Worm (Caenorhabditis elegans): Measurements from ENCODE around the gene tsp-10.

Gene tsp-10

DNA sequence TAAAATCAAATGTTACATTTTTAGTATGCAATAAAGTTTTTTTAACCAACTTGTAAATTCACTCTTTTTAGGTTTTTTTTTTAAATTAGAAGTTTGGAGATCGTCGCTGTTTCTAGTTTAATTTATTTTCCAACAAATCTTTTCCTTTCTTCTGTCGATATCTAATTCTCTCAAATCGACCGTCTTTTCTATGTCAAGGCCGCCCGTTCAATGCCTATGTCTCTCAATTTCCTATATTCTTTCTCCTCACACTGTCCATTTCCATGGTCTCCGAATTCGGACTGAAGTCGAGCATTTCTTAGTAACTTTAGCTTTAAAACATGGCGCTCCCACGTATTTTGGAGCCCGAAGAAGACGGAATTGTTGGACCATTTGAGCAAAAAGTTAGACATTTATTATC lies 1.7 kb upstream of the tsp-10 start, which contains the start of the genes T14B4.5 and T14B4.20:
Gene T14B4.5 (plus strand): TSS at position 226 of the 400 bp plus-strand sequence.
Gene T14B4.20 (plus strand): TSS at position 264 of the 400 bp plus-strand sequence.
- TF ChIP-seq ceh-79 (tag; optimal IDR thresholded peaks at IDR 0.05) (no peak), hmg-1.2 (GFP tag; IDR thresholded peaks at IDR 0.05) (peak; percentile 51; the same call in 1 of the 2 replicates)

- TF ChIP-seq chd-7 (tag; optimal IDR thresholded peaks at IDR 0.05) (peak; percentile 39), dpff-1 (tag; optimal IDR thresholded peaks at IDR 0.05) (no peak), nhr-27 (tag; optimal IDR thresholded peaks at IDR 0.05) (peak; percentile 4), snpc-1.3 (tag; optimal IDR thresholded peaks at IDR 0.05; ENCODE audit: insufficient read depth) (no peak), zfh-2 (GFP tag; conservative IDR thresholded peaks at IDR 0.05) (no peak), lin-26 (GFP tag; IDR thresholded peaks at IDR 0.05) (no peak; the same call in 1 of the 2 replicates), ccch-3 (GFP tag; optimal IDR thresholded peaks at IDR 0.05) (no peak), attf-5 (GFP tag; optimal IDR thresholded peaks at IDR 0.05) (peak; percentile 21), F52B5.7 (tag; optimal IDR thresholded peaks at IDR 0.05) (no peak), attf-3 (GFP tag; conservative IDR thresholded peaks at IDR 0.05) (0 out of 2 replicates have a peak, but pooled peaks have one; percentile 30), nfya-2 (GFP tag; IDR thresholded peaks at IDR 0.05) (no peak), akir-1 (GFP tag; optimal IDR thresholded peaks at IDR 0.05) (no peak), ztf-22 (GFP tag; optimal IDR thresholded peaks at IDR 0.05) (no peak), madf-6 (GFP tag; IDR thresholded peaks at IDR 0.05) (0 out of 2 replicates have a peak, but pooled peaks have one; percentile 51), hsf-1 (GFP tag; IDR thresholded peaks at IDR 0.05) (no peak), Y79H2A.3 (GFP tag; conservative IDR thresholded peaks at IDR 0.05) (no peak), lsl-1 (GFP tag; optimal IDR thresholded peaks at IDR 0.05) (no peak), Y95B8A.8 (GFP tag; IDR thresholded peaks at IDR 0.05) (no peak), fkh-3 (tag; optimal IDR thresholded peaks at IDR 0.05) (no peak), K11D2.4 (GFP tag; IDR thresholded peaks at IDR 0.05) (0 out of 2 replicates have a peak, but pooled peaks have one; percentile 33), K12H6.12 (tag; optimal IDR thresholded peaks at IDR 0.05) (peak; percentile 0), ztf-18 (tag; optimal IDR thresholded peaks at IDR 0.05) (peak; percentile 13), lsy-27 (tag; optimal IDR thresholded peaks at IDR 0.05; ENCODE audit: borderline replicate concordance, insufficient read depth) (no peak), F33H1.4 (GFP tag; IDR thresholded peaks at IDR 0.05) (no peak; the same call in 1 of the 2 replicates), dox-1 (GFP tag; IDR thresholded peaks at IDR 0.05) (no peak; the same call in 1 of the 2 replicates), let-526 (GFP tag; IDR thresholded peaks at IDR 0.05) (no peak), F55B11.4 (tag; optimal IDR thresholded peaks at IDR 0.05; ENCODE audit: borderline replicate concordance, insufficient read depth) (no peak), aptf-2 (GFP tag; conservative IDR thresholded peaks at IDR 0.05) (no peak), nfya-1 (tag; optimal IDR thresholded peaks at IDR 0.05; ENCODE audit: borderline replicate concordance, insufficient read depth) (no peak), B0035.1 (tag; optimal IDR thresholded peaks at IDR 0.05) (no peak), C17E4.6 (GFP tag; IDR thresholded peaks at IDR 0.05) (no peak), T07F8.4 (tag; optimal IDR thresholded peaks at IDR 0.05) (peak; percentile 22), rpc-1 (optimal IDR thresholded peaks at IDR 0.05) (peak; percentile 68), rpc-1 (tag; optimal IDR thresholded peaks at IDR 0.05) (peak; percentile 81), ztf-25 (GFP tag; IDR thresholded peaks at IDR 0.05) (0 out of 2 replicates have a peak, but pooled peaks have one; percentile 45), ceh-40 (GFP tag; IDR thresholded peaks at IDR 0.05) (no peak), nhr-90 (tag; optimal IDR thresholded peaks at IDR 0.05) (no peak), sdz-38 (tag; optimal IDR thresholded peaks at IDR 0.05) (no peak), ceh-91 (GFP tag; IDR thresholded peaks at IDR 0.05) (no peak), rcor-1 (GFP tag; IDR thresholded peaks at IDR 0.05) (no peak), F57A8.1 (GFP tag; optimal IDR thresholded peaks at IDR 0.05) (no peak), tbx-9 (tag; optimal IDR thresholded peaks at IDR 0.05; ENCODE audit: borderline replicate concordance) (no peak), ceh-100 (GFP tag; IDR thresholded peaks at IDR 0.05) (0 out of 2 replicates have a peak, but pooled peaks have one; percentile 24), F57C9.4 (tag; optimal IDR thresholded peaks at IDR 0.05) (no peak)
Observed at ce11 chrII:6721581-6721980, 3.2 kb downstream of the tsp-10 start.

Data from whole organism, young adult.